Fruit fly (Drosophila melanogaster): Measurements from ENCODE around the gene CG2926.

Gene CG2926

DNA sequence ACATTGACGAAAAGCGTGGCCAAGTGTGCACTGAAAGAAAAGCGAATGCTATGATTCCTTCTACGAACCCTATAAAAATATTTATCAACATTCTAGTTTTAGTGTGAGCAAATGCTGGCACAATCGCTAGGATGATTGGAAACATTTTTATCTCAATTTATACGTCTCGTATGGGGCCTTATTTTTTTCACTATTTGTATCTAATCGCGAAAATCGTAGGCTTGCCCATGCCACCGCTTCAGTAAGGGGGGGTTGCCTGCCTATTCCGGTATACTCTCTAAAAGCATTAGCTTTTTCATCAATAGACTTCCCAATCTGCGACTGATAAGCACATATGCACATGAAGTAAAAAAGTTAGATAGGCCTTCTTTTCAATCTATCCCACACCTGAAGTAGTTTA lies 22.6 kb downstream of the CG2926 start:
- TF ChIP-seq EcR (GFP tag; optimal IDR thresholded peaks at IDR 0.05): no peak

DNA sequence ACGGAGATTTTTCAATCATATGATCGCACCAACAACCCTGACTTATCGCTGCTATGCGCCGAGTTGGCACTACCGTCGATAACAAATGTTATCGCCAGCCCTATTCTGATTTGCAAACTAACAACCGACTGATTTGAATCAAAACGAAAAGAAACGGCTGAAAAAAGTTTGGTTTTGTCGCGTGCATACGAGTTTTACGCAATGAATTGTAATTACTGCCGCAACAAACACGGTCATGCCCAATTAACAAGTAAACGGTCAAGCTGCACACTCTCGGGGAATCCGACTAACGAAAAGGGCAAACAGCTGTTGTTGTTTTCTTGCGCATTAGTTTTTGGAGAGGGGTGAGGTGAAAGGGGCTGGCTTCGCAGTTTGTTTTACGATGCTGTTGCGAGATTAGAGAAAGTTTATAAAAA lies 23.4 kb downstream of the CG2926 start, which contains the start of the genes CG14671 and CG12746:
Gene CG14671, minus strand, starts transcription at position 41 of the 416 bp plus-strand sequence.
Gene CG12746, plus strand, starts transcription at position 91 of the 416 bp plus-strand sequence.
- TF ChIP-seq Dll (optimal IDR thresholded peaks at IDR 0.05) (no peak), usp (GFP tag; optimal IDR thresholded peaks at IDR 0.05) (no peak), EcR (GFP tag; optimal IDR thresholded peaks at IDR 0.05) (no peak), psq (optimal IDR thresholded peaks at IDR 0.05) (no peak), pan (optimal IDR thresholded peaks at IDR 0.05) (no peak), CG8478 (optimal IDR thresholded peaks at IDR 0.05) (no peak)

DNA sequence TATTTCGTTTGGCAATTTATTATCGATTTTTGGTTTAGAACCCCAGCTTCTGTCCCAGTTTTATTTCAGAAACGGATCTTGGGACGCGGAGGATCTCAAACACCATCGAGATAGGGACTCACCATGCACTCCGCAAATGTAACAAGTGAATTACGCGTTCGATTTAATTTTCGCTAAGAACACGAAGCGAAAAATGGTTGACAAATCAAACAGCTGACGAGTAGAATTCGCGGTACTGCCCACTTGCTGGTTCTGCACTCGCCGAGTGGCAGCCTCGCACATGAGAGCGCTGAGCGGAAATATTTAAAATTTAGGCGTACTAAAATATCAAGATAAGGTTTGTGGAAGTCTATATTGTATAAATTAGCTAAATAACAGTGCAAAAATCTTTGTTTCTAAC lies 24.8 kb downstream of the CG2926 start, which contains the start of gene Pi4KIIalpha:
Gene Pi4KIIalpha, minus strand, starts transcription at position 233 of the 400 bp plus-strand sequence.
- TF ChIP-seq psq (optimal IDR thresholded peaks at IDR 0.05) (no peak), pan (optimal IDR thresholded peaks at IDR 0.05) (no peak), usp (GFP tag; optimal IDR thresholded peaks at IDR 0.05) (no peak), CG8478 (optimal IDR thresholded peaks at IDR 0.05) (no peak), EcR (GFP tag; optimal IDR thresholded peaks at IDR 0.05) (no peak), Dll (optimal IDR thresholded peaks at IDR 0.05) (no peak)

DNA sequence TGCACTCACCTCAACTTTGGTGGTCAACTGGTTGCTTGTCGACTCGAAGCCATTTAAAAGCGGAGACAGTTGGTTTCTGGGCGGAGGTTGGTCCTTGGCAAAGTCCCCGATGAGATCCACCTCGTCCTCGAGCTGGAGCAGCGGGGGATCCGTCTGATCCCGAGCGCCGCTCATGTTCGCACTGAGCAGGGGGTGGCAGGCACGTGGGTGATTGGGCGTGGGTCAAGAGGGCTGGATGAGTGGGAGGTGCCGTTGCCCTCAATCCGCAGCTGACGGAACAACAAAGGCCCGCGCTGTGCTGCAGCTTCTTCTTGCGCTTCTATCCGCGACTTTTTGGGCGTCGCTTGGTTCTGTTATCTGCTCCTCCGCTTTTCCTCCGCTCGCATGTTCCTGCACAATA lies 25.2 kb downstream of the CG2926 start:
- TF ChIP-seq usp (GFP tag; optimal IDR thresholded peaks at IDR 0.05) (no peak), EcR (GFP tag; optimal IDR thresholded peaks at IDR 0.05) (no peak), pan (optimal IDR thresholded peaks at IDR 0.05) (no peak), CG8478 (optimal IDR thresholded peaks at IDR 0.05) (no peak), Dll (optimal IDR thresholded peaks at IDR 0.05) (no peak), psq (optimal IDR thresholded peaks at IDR 0.05) (no peak)

DNA sequence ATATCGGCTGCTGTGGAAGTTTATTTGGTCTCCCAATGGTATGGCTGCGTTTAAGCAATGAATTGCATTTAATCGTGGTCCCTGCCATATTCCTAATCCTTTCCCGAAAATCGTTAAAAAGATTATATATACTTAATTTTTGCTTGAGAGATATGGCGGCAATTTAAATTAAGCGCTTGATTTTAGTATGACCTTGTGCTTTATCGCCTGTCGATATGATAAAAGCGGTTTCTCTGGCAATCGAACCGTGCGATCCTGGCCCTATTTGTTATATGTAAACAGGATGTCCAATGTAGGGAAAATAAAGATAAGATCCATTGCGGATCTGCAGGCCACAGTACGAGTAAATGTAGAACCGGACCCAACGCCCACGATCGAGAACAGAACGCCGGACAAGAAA lies 33.3 kb downstream of the CG2926 start, which contains the start of gene Snm1:
Gene Snm1, plus strand, starts transcription at position 233 of the 400 bp plus-strand sequence.
- no peak for TF ChIP-seq CG8478 (optimal IDR thresholded peaks at IDR 0.05)
- TF ChIP-seq pan (optimal IDR thresholded peaks at IDR 0.05): no peak

DNA sequence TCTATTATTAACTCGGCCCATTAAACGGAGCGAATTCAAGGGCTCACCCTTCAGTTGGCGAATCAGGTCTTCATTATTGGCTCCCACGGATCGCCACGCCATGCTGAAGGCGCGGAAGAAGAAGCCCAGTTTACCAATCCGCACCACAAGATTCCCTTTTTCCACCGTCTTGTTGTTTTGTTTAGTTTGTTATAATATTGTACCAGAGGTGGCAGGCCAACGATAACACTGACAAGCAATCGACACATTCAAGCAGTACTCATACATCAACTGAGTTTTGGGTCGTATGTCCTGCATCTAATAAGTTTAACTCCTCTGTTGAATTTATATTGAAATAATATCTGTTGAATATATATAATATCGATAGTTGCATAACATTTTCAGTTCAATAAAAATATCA lies 34.1 kb downstream of the CG2926 start, which contains the start of gene Pcmt:
Gene Pcmt, minus strand, starts transcription at position 235 of the 400 bp plus-strand sequence.
- TF ChIP-seq EcR (GFP tag; optimal IDR thresholded peaks at IDR 0.05) (no peak), usp (GFP tag; optimal IDR thresholded peaks at IDR 0.05) (no peak), pan (optimal IDR thresholded peaks at IDR 0.05) (no peak), Dll (optimal IDR thresholded peaks at IDR 0.05) (no peak), CG8478 (optimal IDR thresholded peaks at IDR 0.05) (no peak), psq (optimal IDR thresholded peaks at IDR 0.05) (no peak)

DNA sequence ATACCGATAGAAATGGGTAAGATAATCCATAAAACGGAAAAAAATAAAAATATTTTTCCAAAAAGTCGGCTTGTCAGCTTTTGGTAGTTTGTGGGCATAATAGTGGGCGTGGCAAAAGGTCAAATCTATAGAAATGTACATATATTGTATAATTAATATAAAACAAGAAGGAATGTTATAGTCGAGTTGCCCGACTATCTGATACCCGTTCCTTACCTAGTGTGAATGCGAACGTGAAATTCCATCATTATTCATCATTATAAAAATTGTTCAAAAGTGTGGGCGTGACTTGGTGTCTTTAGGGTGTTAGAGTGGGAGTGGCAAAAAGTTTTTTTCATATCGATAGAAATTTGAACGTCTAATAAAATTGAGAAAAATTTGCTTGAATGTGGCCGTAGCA lies 36.6 kb downstream of the CG2926 start:
- TF ChIP-seq Dll (optimal IDR thresholded peaks at IDR 0.05): no peak
- no peak for TF ChIP-seq pan (optimal IDR thresholded peaks at IDR 0.05)
- no peak for TF ChIP-seq EcR (GFP tag; optimal IDR thresholded peaks at IDR 0.05)
- no peak for TF ChIP-seq psq (optimal IDR thresholded peaks at IDR 0.05)
- TF ChIP-seq usp (GFP tag; optimal IDR thresholded peaks at IDR 0.05): no peak
- TF ChIP-seq CG8478 (optimal IDR thresholded peaks at IDR 0.05): no peak

DNA sequence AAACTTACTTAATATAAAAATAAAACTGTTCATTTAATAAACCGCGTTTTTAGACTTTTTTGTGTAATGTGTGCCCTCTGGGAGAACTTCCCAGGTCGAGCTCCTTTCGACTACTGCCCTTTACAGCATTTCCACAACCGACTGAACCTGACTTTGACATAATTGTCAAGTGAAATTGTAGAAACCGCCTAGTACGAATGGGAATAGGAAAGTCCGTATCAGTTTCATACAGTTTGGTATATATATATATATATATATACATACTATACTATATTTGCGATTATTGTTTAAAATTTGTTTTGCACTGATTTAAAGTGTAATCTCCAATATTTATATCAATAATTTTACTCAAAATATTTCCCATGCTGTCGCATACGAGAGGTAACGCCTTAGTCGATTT lies 37.1 kb downstream of the CG2926 start, which contains the start of gene mia:
Gene mia, minus strand, starts transcription at position 101 of the 400 bp plus-strand sequence.
- TF ChIP-seq CG8478 (optimal IDR thresholded peaks at IDR 0.05): no peak
- no peak for TF ChIP-seq pan (optimal IDR thresholded peaks at IDR 0.05)
- TF ChIP-seq Dll (optimal IDR thresholded peaks at IDR 0.05): no peak
- TF ChIP-seq EcR (GFP tag; optimal IDR thresholded peaks at IDR 0.05): no peak

DNA sequence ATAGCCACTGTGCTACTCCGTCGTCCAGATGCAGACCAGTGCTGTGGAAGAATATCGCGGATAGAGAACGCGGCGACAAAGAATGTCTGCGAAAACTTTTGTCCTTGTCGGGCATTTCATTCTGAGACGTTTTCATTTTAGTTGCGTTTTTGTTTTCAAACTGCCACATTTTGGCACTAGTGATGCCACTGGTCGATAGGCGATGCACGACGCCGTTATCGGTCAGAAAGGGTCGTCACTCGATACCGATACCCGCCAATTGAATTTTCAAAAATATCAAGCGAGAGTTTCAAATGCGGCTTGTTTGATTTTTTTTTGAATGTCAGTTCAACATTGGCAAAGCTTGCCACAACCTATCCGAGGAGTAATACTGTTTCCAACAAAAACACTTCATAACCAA lies 37.7 kb downstream of the CG2926 start:
- TF ChIP-seq Dll (optimal IDR thresholded peaks at IDR 0.05): no peak
- no peak for TF ChIP-seq psq (optimal IDR thresholded peaks at IDR 0.05)
- TF ChIP-seq CG8478 (optimal IDR thresholded peaks at IDR 0.05): no peak
- TF ChIP-seq usp (GFP tag; optimal IDR thresholded peaks at IDR 0.05): no peak
- no peak for TF ChIP-seq pan (optimal IDR thresholded peaks at IDR 0.05)
- no peak for TF ChIP-seq EcR (GFP tag; optimal IDR thresholded peaks at IDR 0.05)

DNA sequence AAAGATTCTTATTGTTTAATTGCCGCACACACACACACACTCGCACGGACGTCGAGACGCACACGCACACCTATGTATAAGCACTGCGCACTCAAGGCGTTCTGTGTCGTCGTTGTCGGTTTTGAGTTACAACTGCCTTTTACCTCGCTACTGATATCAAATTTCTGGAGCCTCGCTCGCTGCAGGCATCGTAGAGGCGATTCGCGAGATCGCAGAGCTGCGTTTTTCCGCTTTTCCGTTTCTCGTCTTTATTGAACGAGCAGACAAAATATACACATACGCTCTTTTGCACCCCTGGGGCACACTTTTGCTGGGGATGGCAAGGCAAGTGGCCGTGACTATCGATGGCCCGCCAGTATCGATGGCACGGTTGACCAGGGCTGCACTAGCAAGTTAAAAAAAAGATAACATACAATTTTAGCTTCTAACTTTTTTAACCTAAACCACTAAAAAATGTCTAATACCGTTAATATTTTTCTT lies 40.7 kb downstream of the CG2926 start, which contains the start of gene CG2519:
Gene CG2519, minus strand, starts transcription at position 312 of the 480 bp plus-strand sequence.
- TF ChIP-seq EcR (GFP tag; optimal IDR thresholded peaks at IDR 0.05) (no peak), CG8478 (optimal IDR thresholded peaks at IDR 0.05) (no peak), pan (optimal IDR thresholded peaks at IDR 0.05) (no peak), usp (GFP tag; optimal IDR thresholded peaks at IDR 0.05) (no peak), Dll (optimal IDR thresholded peaks at IDR 0.05) (no peak), psq (optimal IDR thresholded peaks at IDR 0.05) (no peak)
